Fruit fly (Drosophila melanogaster) whole organism, embryonic: ENCODE results near the gene CG3123.

Source experiments
- Bgb ChIP-seq: fragments of 200-800 bp; sonication (Bioruptor generic); IDR thresholded peaks from 2 replicates; pipeline ENCODE4 v1.3.6; 2022; ENCODE audit warnings: missing biosample characterization, missing genetic modification characterization; ENCODE audit not compliant: partially characterized antibody
- CG12744 ChIP-seq: fragments of 200-800 bp; sonication (Bioruptor generic); optimal IDR thresholded peaks from 2 replicates; lab custom pipeline; 2016; ENCODE audit warnings: missing biosample characterization, missing genetic modification characterization
- CG13287 ChIP-seq: fragments of 200-800 bp; sonication (Bioruptor generic); IDR thresholded peaks from 2 replicates; pipeline ENCODE4 v1.3.6; 2022; ENCODE audit warnings: missing biosample characterization, missing genetic modification characterization; ENCODE audit not compliant: partially characterized antibody
- CG13424 ChIP-seq: fragments of 200-800 bp; sonication (Bioruptor generic); optimal IDR thresholded peaks from 2 replicates; lab custom pipeline; 2019; ENCODE audit warnings: missing biosample characterization, mild to moderate bottlenecking, missing genetic modification characterization, moderate library complexity
- CG1602 ChIP-seq: fragments of 200-800 bp; sonication (Bioruptor generic); optimal IDR thresholded peaks from 3 replicates; lab custom pipeline; 2016; ENCODE audit warnings: missing biosample characterization, missing genetic modification characterization
- CG1603 ChIP-seq: fragments of 200-800 bp; sonication (Bioruptor generic); optimal IDR thresholded peaks from 2 replicates; lab custom pipeline; 2019; ENCODE audit warnings: missing biosample characterization, mild to moderate bottlenecking, missing genetic modification characterization, moderate library complexity
- CG18011 ChIP-seq: fragments of 200-800 bp; sonication (Bioruptor generic); optimal IDR thresholded peaks from 2 replicates; lab custom pipeline; 2017; ENCODE audit warnings: missing biosample characterization, missing genetic modification characterization, mild to moderate bottlenecking, moderate library complexity, missing genotype
- CG3838 ChIP-seq: fragments of 200-800 bp; sonication (Bioruptor generic); optimal IDR thresholded peaks from 3 replicates; lab custom pipeline; 2016; ENCODE audit warnings: missing biosample characterization, missing genetic modification characterization
- CG6854 ChIP-seq: fragments of 200-800 bp; sonication (Bioruptor generic); optimal IDR thresholded peaks from 3 replicates; lab custom pipeline; 2017; ENCODE audit warnings: missing biosample characterization, mild to moderate bottlenecking, missing genetic modification characterization
- CG7372 ChIP-seq: fragments of 200-800 bp; sonication (Bioruptor generic); IDR thresholded peaks from 2 replicates; pipeline ENCODE4 v1.3.6; 2022; ENCODE audit warnings: missing biosample characterization, missing genetic modification characterization
- CG8290 ChIP-seq, 3 experiments: fragments of 200-800 bp; sonication (Bioruptor generic); optimal IDR thresholded peaks; 2 replicates each; lab custom pipeline; 2016 to 2019; ENCODE audit warnings: missing biosample characterization in 3 of 3, missing genetic modification characterization in 3 of 3, mild to moderate bottlenecking in 2 of 3, moderate library complexity in 1 of 3
- CG8765 ChIP-seq: fragments of 200-800 bp; sonication (Bioruptor generic); IDR thresholded peaks from 2 replicates; pipeline ENCODE4 v1.3.6; 2022; ENCODE audit warnings: missing biosample characterization, missing genetic modification characterization
- CG8944 ChIP-seq: fragments of 200-800 bp; sonication (Bioruptor generic); optimal IDR thresholded peaks from 3 replicates; lab custom pipeline; 2016; ENCODE audit warnings: missing biosample characterization, missing genetic modification characterization
- D19B ChIP-seq: fragments of 200-800 bp; sonication (Bioruptor generic); optimal IDR thresholded peaks from 2 replicates; lab custom pipeline; 2017; ENCODE audit warnings: missing biosample characterization, mild to moderate bottlenecking, missing genetic modification characterization
- Deaf1 ChIP-seq: fragments of 200-800 bp; optimal IDR thresholded peaks from 3 replicates; lab custom pipeline; 2019; ENCODE audit warnings: missing biosample characterization, mild to moderate bottlenecking, missing genetic modification characterization, moderate library complexity
- Dfd ChIP-seq, 2 experiments: fragments of >200 bp; optimal IDR thresholded peaks; 2 replicates each; lab custom pipeline; 2017; ENCODE audit warnings: missing biosample characterization in 2 of 2, missing genetic modification characterization in 2 of 2
- Dip3 ChIP-seq: fragments of 200-800 bp; sonication (Bioruptor generic); optimal IDR thresholded peaks from 3 replicates; lab custom pipeline; 2016; ENCODE audit warnings: missing biosample characterization, missing genetic modification characterization
- ERR ChIP-seq: fragments of 200-800 bp; sonication (Bioruptor generic); optimal IDR thresholded peaks from 2 replicates; lab custom pipeline; 2016; ENCODE audit warnings: missing biosample characterization, missing genetic modification characterization
- Ets65A ChIP-seq: fragments of 200-800 bp; sonication (Bioruptor generic); peaks from one replicate; lab custom pipeline; 2016; ENCODE audit warnings: missing biosample characterization, missing genetic modification characterization
- Ets97D ChIP-seq: fragments of 200-800 bp; sonication (Bioruptor generic); optimal IDR thresholded peaks from 3 replicates; lab custom pipeline; 2016; ENCODE audit warnings: missing biosample characterization, missing genetic modification characterization
- Fer1 ChIP-seq: fragments of 200-800 bp; sonication (Bioruptor generic); optimal IDR thresholded peaks from 2 replicates; lab custom pipeline; 2017; ENCODE audit warnings: missing biosample characterization, mild to moderate bottlenecking, missing genetic modification characterization
- H2.0 ChIP-seq: fragments of 200-800 bp; sonication (Bioruptor generic); IDR thresholded peaks from 2 replicates; pipeline ENCODE4 v1.3.6; 2022; ENCODE audit warnings: missing biosample characterization, missing genetic modification characterization
- Hr51 ChIP-seq, 2 experiments: fragments of 200-800 bp; sonication (Bioruptor generic); optimal IDR thresholded peaks; 2 replicates in 1 of 2; 3 replicates in 1 of 2; lab custom pipeline; 2016 to 2018; ENCODE audit warnings: missing biosample characterization in 2 of 2, missing genetic modification characterization in 2 of 2, mild to moderate bottlenecking in 1 of 2, moderate library complexity in 1 of 2
- Hr78 ChIP-seq, 2 experiments: fragments of 200-800 bp in 1 of 2; fragments of >200 bp in 1 of 2; sonication (Bioruptor generic) in 1 of 2; optimal IDR thresholded peaks; 2 replicates each; lab custom pipeline; 2017 to 2019; ENCODE audit warnings: missing biosample characterization in 2 of 2, missing genetic modification characterization in 2 of 2, mild to moderate bottlenecking in 1 of 2, moderate library complexity in 1 of 2
- Lpt ChIP-seq: fragments of >200 bp; optimal IDR thresholded peaks from 2 replicates; lab custom pipeline; 2018; ENCODE audit warnings: missing biosample characterization, missing genetic modification characterization
- MESR4 ChIP-seq: fragments of 200-800 bp; sonication (Bioruptor generic); optimal IDR thresholded peaks from 2 replicates; lab custom pipeline; 2018; ENCODE audit warnings: missing biosample characterization, mild to moderate bottlenecking, missing genetic modification characterization, moderate library complexity
- Med ChIP-seq: fragments of 200-800 bp; sonication (Bioruptor generic); peaks from one replicate; lab custom pipeline; 2016; ENCODE audit warnings: missing biosample characterization, missing genetic modification characterization, mild to moderate bottlenecking, inconsistent platforms, moderate library complexity
- Pdp1 ChIP-seq, 2 experiments: fragments of 200-800 bp; sonication (Bioruptor generic); optimal IDR thresholded peaks; 3 replicates each; lab custom pipeline; 2016; ENCODE audit warnings: missing biosample characterization in 2 of 2, missing genetic modification characterization in 2 of 2, mild to moderate bottlenecking in 1 of 2, moderate library complexity in 1 of 2
- Six4 ChIP-seq: fragments of 200-800 bp; sonication (Bioruptor generic); optimal IDR thresholded peaks from 2 replicates; lab custom pipeline; 2016; ENCODE audit warnings: missing biosample characterization, missing genetic modification characterization
- Sox102F ChIP-seq: fragments of 200-800 bp; sonication (Bioruptor generic); optimal IDR thresholded peaks from 2 replicates; lab custom pipeline; 2018; ENCODE audit warnings: missing biosample characterization, mild to moderate bottlenecking, missing genetic modification characterization, moderate library complexity
- Trl ChIP-seq, 3 experiments: fragments of >200 bp in 2 of 3; fragments of 200-800 bp in 1 of 3; sonication (Bioruptor generic) in 1 of 3; optimal IDR thresholded peaks; 2 replicates in 1 of 3; 3 replicates in 2 of 3; lab custom pipeline; 2016 to 2017; ENCODE audit warnings: missing biosample characterization in 1 of 3, missing genetic modification characterization in 1 of 3
- Xrp1 ChIP-seq: fragments of 200-800 bp; sonication (Bioruptor generic); IDR thresholded peaks from 2 replicates; pipeline ENCODE4 v1.3.6; 2022; ENCODE audit warnings: missing biosample characterization, missing genetic modification characterization
- YL-1 ChIP-seq: fragments of 200-800 bp; sonication (Bioruptor generic); optimal IDR thresholded peaks from 3 replicates; lab custom pipeline; 2017; ENCODE audit warnings: missing biosample characterization, mild to moderate bottlenecking, missing genetic modification characterization
- ab ChIP-seq: fragments of 200-800 bp; sonication (Bioruptor generic); optimal IDR thresholded peaks from 2 replicates; lab custom pipeline; 2016; ENCODE audit warnings: missing biosample characterization, missing genetic modification characterization
- chif ChIP-seq, 2 experiments: fragments of 200-800 bp; sonication (Bioruptor generic); optimal IDR thresholded peaks; 3 replicates each; lab custom pipeline; 2016; ENCODE audit warnings: missing biosample characterization in 2 of 2, missing genetic modification characterization in 2 of 2
- cwo ChIP-seq: fragments of 200-800 bp; sonication (Bioruptor generic); optimal IDR thresholded peaks from 3 replicates; lab custom pipeline; 2017; ENCODE audit warnings: missing biosample characterization, missing genetic modification characterization, mild to moderate bottlenecking, moderate library complexity, missing genetic modification reagents
- fd96Cb ChIP-seq: fragments of 200-800 bp; sonication (Bioruptor generic); optimal IDR thresholded peaks from 2 replicates; lab custom pipeline; 2018; ENCODE audit warnings: missing biosample characterization, mild to moderate bottlenecking, missing genetic modification characterization, moderate library complexity
- ftz-f1 ChIP-seq: fragments of 200-800 bp; sonication (Bioruptor generic); optimal IDR thresholded peaks from 2 replicates; lab custom pipeline; 2016; ENCODE audit warnings: missing biosample characterization, missing genetic modification characterization
- fu2 ChIP-seq: fragments of 200-800 bp; sonication (Bioruptor generic); optimal IDR thresholded peaks from 2 replicates; lab custom pipeline; 2016; ENCODE audit warnings: missing biosample characterization, missing genetic modification characterization
- ham ChIP-seq: fragments of 200-800 bp; sonication (Bioruptor generic); IDR thresholded peaks from 2 replicates; pipeline ENCODE4 v1.3.6; 2022; ENCODE audit warnings: missing biosample characterization, missing genetic modification characterization
- kah ChIP-seq: fragments of 200-800 bp; sonication (Bioruptor generic); optimal IDR thresholded peaks from 2 replicates; lab custom pipeline; 2018; ENCODE audit warnings: missing biosample characterization, mild to moderate bottlenecking, missing genetic modification characterization
- pho ChIP-seq: fragments of 200-800 bp; sonication (Bioruptor generic); optimal IDR thresholded peaks from 2 replicates; lab custom pipeline; 2016; ENCODE audit warnings: missing biosample characterization, missing genetic modification characterization
- repo ChIP-seq: fragments of 200-800 bp; sonication (Bioruptor generic); optimal IDR thresholded peaks from 2 replicates; lab custom pipeline; 2016; ENCODE audit warnings: missing biosample characterization, missing genetic modification characterization
- sima ChIP-seq: fragments of 200-800 bp; sonication (Bioruptor generic); optimal IDR thresholded peaks from 2 replicates; lab custom pipeline; 2016; ENCODE audit warnings: missing biosample characterization, missing genetic modification characterization
- slbo ChIP-seq: fragments of 200-800 bp; sonication (Bioruptor generic); IDR thresholded peaks from 2 replicates; pipeline ENCODE4 v1.3.6; 2022; ENCODE audit warnings: missing biosample characterization, missing genetic modification characterization
- sna ChIP-seq: fragments of 200-800 bp; sonication (Bioruptor generic); IDR thresholded peaks from 2 replicates; pipeline ENCODE4 v1.3.6; 2022; ENCODE audit warnings: missing biosample characterization, missing genetic modification characterization; ENCODE audit not compliant: partially characterized antibody
- sob ChIP-seq: fragments of 200-800 bp; sonication (Bioruptor generic); IDR thresholded peaks from 2 replicates; pipeline ENCODE4 v1.3.6; 2022; ENCODE audit warnings: missing biosample characterization, missing genetic modification characterization
- unc-4 ChIP-seq: fragments of 200-800 bp; sonication (Bioruptor generic); IDR thresholded peaks from 2 replicates; pipeline ENCODE4 v1.3.6; 2022; ENCODE audit warnings: missing biosample characterization, missing genetic modification characterization; ENCODE audit not compliant: partially characterized antibody
- vfl ChIP-seq: fragments of 200-800 bp; sonication (Bioruptor generic); optimal IDR thresholded peaks from 2 replicates; lab custom pipeline; 2016; ENCODE audit warnings: missing biosample characterization, missing genetic modification characterization

Gene CG3123

dm6 chr2L:2855204-2855768 is 30.0 kb upstream of the CG3123 start (continued):
- TF ChIP-seq CG13424 (tag; lab: Kevin White, UChicago) (no peak), Trl (optimal IDR thresholded peaks at IDR 0.05; lab: Kevin White, UChicago) (peak in 1 of 2 experiments; percentile 14), Trl (GFP tag; optimal IDR thresholded peaks at IDR 0.05; lab: Kevin White, UChicago) (no peak), Med (peak; percentile 16), CG13287 (GFP tag; lab: Robert Waterston, UW) (peak; percentile 5; the same call in 1 of the 2 replicates), kah (no peak), ftz-f1 (peak; percentile 71), CG12744 (GFP tag; lab: Kevin White, UChicago) (no peak), fd96Cb (tag; lab: Kevin White, UChicago) (no peak), CG8944 (GFP tag; lab: Kevin White, UChicago) (no peak), sima (GFP tag; lab: Kevin White, UChicago) (no peak), Ets97D (GFP tag; lab: Kevin White, UChicago) (no peak), sna (0 out of 2 replicates have a peak, but pooled peaks have one; percentile 17), CG7372 (GFP tag; lab: Robert Waterston, UW) (no peak), fu2 (GFP tag; lab: Kevin White, UChicago) (no peak), CG18011 (no peak), Pdp1 (GFP tag; optimal IDR thresholded peaks at IDR 0.05; lab: Kevin White, UChicago) (peak in 1 of 2 experiments; percentile 74), Hr51 (GFP tag; optimal IDR thresholded peaks at IDR 0.05; lab: Kevin White, UChicago) (no peak), MESR4 (GFP tag; lab: Kevin White, UChicago) (no peak), CG6854 (GFP tag; lab: Kevin White, UChicago) (no peak), CG3838 (no peak), YL-1 (GFP tag; lab: Kevin White, UChicago) (no peak), Sox102F (GFP tag; lab: Kevin White, UChicago) (peak; percentile 17), Xrp1 (no peak), H2.0 (GFP tag; lab: Robert Waterston, UW) (no peak), unc-4 (GFP tag; lab: Robert Waterston, UW) (no peak), Lpt (GFP tag; lab: Kevin White, UChicago) (no peak), sob (no peak), Hr78 (GFP tag; optimal IDR thresholded peaks at IDR 0.05; lab: Kevin White, UChicago) (peak in 1 of 2 experiments; percentile 99), Bgb (GFP tag; lab: Robert Waterston, UW) (peak; percentile 41; the same call in 1 of the 2 replicates), Dip3 (GFP tag; lab: Kevin White, UChicago) (no peak), D19B (GFP tag; lab: Kevin White, UChicago) (peak; percentile 5), cwo (GFP tag; lab: Kevin White, UChicago) (no peak), ab (GFP tag; lab: Kevin White, UChicago) (no peak), CG1602 (GFP tag; lab: Kevin White, UChicago) (no peak), chif (GFP tag; optimal IDR thresholded peaks at IDR 0.05; lab: Kevin White, UChicago) (no peak), Deaf1 (tag; lab: Kevin White, UChicago) (no peak), Ets65A (GFP tag; lab: Kevin White, UChicago) (no peak), ERR (GFP tag; lab: Kevin White, UChicago) (no peak), CG1603 (tag; lab: Kevin White, UChicago) (peak; percentile 46), vfl (GFP tag; lab: Kevin White, UChicago) (no peak), Dfd (GFP tag; optimal IDR thresholded peaks at IDR 0.05; lab: Kevin White, UChicago) (no peak), ham (GFP tag; lab: Robert Waterston, UW) (no peak), repo (GFP tag; lab: Kevin White, UChicago) (no peak), slbo (GFP tag; lab: Robert Waterston, UW) (no peak), pho (GFP tag; lab: Kevin White, UChicago) (no peak), CG8290 (GFP tag; optimal IDR thresholded peaks at IDR 0.05; lab: Kevin White, UChicago) (no peak), CG8290 (tag; optimal IDR thresholded peaks at IDR 0.05; lab: Kevin White, UChicago) (peak in 1 of 2 experiments; percentile 55), Fer1 (GFP tag; lab: Kevin White, UChicago) (no peak), CG8765 (no peak), Six4 (GFP tag; lab: Kevin White, UChicago) (no peak)
